Worm (Caenorhabditis elegans) whole organism, mixed stage, embryonic: ENCODE measurements around the gene srd-32.

ENCODE experiments used
- blmp-1 ChIP-seq: fragments of 150-350 bp; optimal IDR thresholded peaks from 2 replicates; lab custom pipeline; 2014; ENCODE audit warnings: missing biosample characterization, missing genetic modification characterization
- ceh-43 ChIP-seq: fragments of 200-800 bp; sonication (Bioruptor generic); optimal IDR thresholded peaks from 2 replicates; lab custom pipeline; 2018; ENCODE audit warnings: mild to moderate bottlenecking, missing genetic modification characterization, moderate library complexity, missing compliant biosample characterization
- elt-1 ChIP-seq: sonication (generic microtip); optimal IDR thresholded peaks from 2 replicates; lab custom pipeline; 2017; ENCODE audit warnings: missing genetic modification characterization, mild to moderate bottlenecking, missing compliant biosample characterization, antibody characterized with exemption, moderate library complexity, borderline replicate concordance; ENCODE audit not compliant: insufficient read depth
- lsy-2 ChIP-seq: fragments of 150-350 bp; optimal IDR thresholded peaks from 2 replicates; lab custom pipeline; 2014; ENCODE audit warnings: missing biosample characterization, missing genetic modification characterization
- mab-5 ChIP-seq: fragments of 150-350 bp; optimal IDR thresholded peaks from 2 replicates; lab custom pipeline; 2014; ENCODE audit warnings: missing biosample characterization, missing genetic modification characterization
- mls-2 ChIP-seq: sonication (generic microtip); optimal IDR thresholded peaks from 2 replicates; lab custom pipeline; 2016; ENCODE audit warnings: mild to moderate bottlenecking, missing genetic modification characterization, moderate library complexity, missing compliant biosample characterization
- nhr-12 ChIP-seq: fragments of 150-350 bp; optimal IDR thresholded peaks from 2 replicates; lab custom pipeline; 2014; ENCODE audit warnings: missing biosample characterization, missing genetic modification characterization
- nhr-237 ChIP-seq: fragments of 150-350 bp; optimal IDR thresholded peaks from 2 replicates; lab custom pipeline; 2014; ENCODE audit warnings: missing biosample characterization, missing genetic modification characterization
- nhr-76 ChIP-seq: sonication (generic microtip); optimal IDR thresholded peaks from 2 replicates; lab custom pipeline; 2017; ENCODE audit warnings: missing biosample characterization, missing genetic modification characterization
- pha-4 ChIP-seq: fragments of 150-350 bp; optimal IDR thresholded peaks from 2 replicates; lab custom pipeline; 2018; ENCODE audit warnings: missing biosample characterization, missing genetic modification reagents, missing genetic modification characterization
- sptf-1 ChIP-seq: sonication (generic microtip); optimal IDR thresholded peaks from 2 replicates; lab custom pipeline; 2017; ENCODE audit warnings: mild to moderate bottlenecking, missing genetic modification characterization, moderate library complexity, missing compliant biosample characterization
- ztf-11 ChIP-seq: fragments of 150-350 bp; optimal IDR thresholded peaks from 2 replicates; lab custom pipeline; 2014; ENCODE audit warnings: missing biosample characterization, missing genetic modification characterization

- TF ChIP-seq mab-5, result no peak
- TF ChIP-seq ceh-43 (GFP tag; lab: Kevin White, UChicago), result no peak
- TF ChIP-seq ztf-11 (tag; lab: Kevin White, UChicago), result no peak
- no peak for TF ChIP-seq nhr-237 (tag; lab: Kevin White, UChicago)
- TF ChIP-seq pha-4, result no peak
- no peak for TF ChIP-seq mls-2 (tag; lab: Kevin White, UChicago)
- no peak for TF ChIP-seq blmp-1 (tag; lab: Kevin White, UChicago)
- TF ChIP-seq lsy-2 (tag; lab: Kevin White, UChicago), result no peak
- TF ChIP-seq nhr-76, result no peak
- TF ChIP-seq elt-1 (tag; lab: Kevin White, UChicago), result no peak
- no peak for TF ChIP-seq sptf-1 (tag; lab: Kevin White, UChicago)
- no peak for TF ChIP-seq nhr-12 (tag; lab: Kevin White, UChicago)
Measured at ce11 chrV:4871992-4872391, 6.5 kb downstream of the srd-32 start, which contains the start of gene srd-33.
